Worm (Caenorhabditis elegans) whole organism, late embryonic: ENCODE results near the gene R02F11.1.

Experiments used
- K02D7.2 ChIP-seq: sonication (generic microtip); optimal IDR thresholded peaks from 2 replicates; lab custom pipeline; 2017; ENCODE audit warnings: mild to moderate bottlenecking, missing genetic modification characterization, missing compliant biosample characterization
- ahr-1 ChIP-seq: sonication (generic microtip); optimal IDR thresholded peaks from 2 replicates; lab custom pipeline; 2016; ENCODE audit warnings: missing genetic modification characterization, missing compliant biosample characterization
- ceh-18 ChIP-seq: sonication (generic microtip); optimal IDR thresholded peaks from 2 replicates; lab custom pipeline; 2016; ENCODE audit warnings: missing genetic modification characterization, missing compliant biosample characterization
- ceh-22 ChIP-seq: sonication (generic microtip); optimal IDR thresholded peaks from 2 replicates; lab custom pipeline; 2017; ENCODE audit warnings: missing biosample characterization, missing genetic modification characterization
- ceh-30 ChIP-seq: fragments of 150-350 bp; optimal IDR thresholded peaks from 2 replicates; lab custom pipeline; 2014; ENCODE audit warnings: missing biosample characterization, missing genetic modification characterization
- ceh-34 ChIP-seq: sonication (generic microtip); optimal IDR thresholded peaks from 2 replicates; lab custom pipeline; 2016; ENCODE audit warnings: mild to moderate bottlenecking, missing genetic modification characterization, missing compliant biosample characterization
- ceh-45 ChIP-seq: fragments of 200-800 bp; sonication (Bioruptor generic); IDR thresholded peaks from 2 replicates; pipeline ENCODE4 v1.3.6; 2022; ENCODE audit warnings: missing genetic modification reagents, missing genetic modification characterization, missing compliant biosample characterization
- che-1 ChIP-seq: sonication (generic microtip); optimal IDR thresholded peaks from 2 replicates; lab custom pipeline; 2016; ENCODE audit warnings: mild to moderate bottlenecking, missing genetic modification characterization, missing compliant biosample characterization
- dve-1 ChIP-seq: sonication (generic microtip); optimal IDR thresholded peaks from 2 replicates; lab custom pipeline; 2017; ENCODE audit warnings: antibody characterized with exemption, mild to moderate bottlenecking, missing genetic modification characterization, missing compliant biosample characterization
- eyg-1 ChIP-seq: sonication (generic microtip); optimal IDR thresholded peaks from 2 replicates; lab custom pipeline; 2016; ENCODE audit warnings: missing genotype, missing genetic modification characterization, missing compliant biosample characterization
- fax-1 ChIP-seq: sonication (generic microtip); optimal IDR thresholded peaks from 2 replicates; lab custom pipeline; 2016; ENCODE audit warnings: missing genotype, missing genetic modification characterization, missing compliant biosample characterization
- fkh-10 ChIP-seq: fragments of 150-350 bp; optimal IDR thresholded peaks from 2 replicates; lab custom pipeline; 2014; ENCODE audit warnings: missing biosample characterization, missing genetic modification reagents, missing genetic modification characterization
- gmeb-2 ChIP-seq: sonication (generic microtip); optimal IDR thresholded peaks from 2 replicates; lab custom pipeline; 2016; ENCODE audit warnings: missing genetic modification characterization, inconsistent platforms, missing compliant biosample characterization
- hlh-13 ChIP-seq: fragments of 200-800 bp; sonication (Bioruptor generic); optimal IDR thresholded peaks from 2 replicates; lab custom pipeline; 2018; ENCODE audit warnings: mild to moderate bottlenecking, missing genetic modification characterization, missing compliant biosample characterization
- hlh-30 ChIP-seq: sonication (generic microtip); optimal IDR thresholded peaks from 2 replicates; lab custom pipeline; 2017; ENCODE audit warnings: antibody characterized with exemption, missing genetic modification characterization, missing compliant biosample characterization; ENCODE audit not compliant: insufficient read depth
- hlh-6 ChIP-seq: sonication (generic microtip); optimal IDR thresholded peaks from 2 replicates; lab custom pipeline; 2016; ENCODE audit warnings: missing genotype, missing genetic modification characterization, missing compliant biosample characterization
- npax-4 ChIP-seq: sonication (generic microtip); optimal IDR thresholded peaks from 2 replicates; lab custom pipeline; 2016; ENCODE audit warnings: missing genetic modification characterization, missing compliant biosample characterization
- odd-2 ChIP-seq: sonication (generic microtip); optimal IDR thresholded peaks from 2 replicates; lab custom pipeline; 2017; ENCODE audit warnings: antibody characterized with exemption, mild to moderate bottlenecking, missing genetic modification characterization, missing compliant biosample characterization
- pag-3 ChIP-seq: sonication (generic microtip); optimal IDR thresholded peaks from 2 replicates; lab custom pipeline; 2016; ENCODE audit warnings: missing compliant biosample characterization, missing genetic modification characterization, borderline replicate concordance
- pat-9 ChIP-seq: fragments of 200-800 bp; sonication (Bioruptor generic); optimal IDR thresholded peaks from 2 replicates; lab custom pipeline; 2018; ENCODE audit warnings: mild to moderate bottlenecking, missing genetic modification characterization, moderate library complexity, missing compliant biosample characterization
- pha-4 ChIP-seq: fragments of 150-350 bp; optimal IDR thresholded peaks from 2 replicates; lab custom pipeline; 2018; ENCODE audit warnings: missing biosample characterization, missing genetic modification reagents, missing genetic modification characterization
- pros-1 ChIP-seq: fragments of 150-350 bp; optimal IDR thresholded peaks from 2 replicates; lab custom pipeline; 2014; ENCODE audit warnings: missing biosample characterization, missing genetic modification reagents, missing genetic modification characterization
- sox-2 ChIP-seq: fragments of 200-800 bp; sonication (Bioruptor generic); IDR thresholded peaks from 2 replicates; pipeline ENCODE4 v1.3.6; 2022; ENCODE audit warnings: missing genetic modification reagents, missing genetic modification characterization, missing compliant biosample characterization
- syd-9 ChIP-seq: sonication (generic microtip); optimal IDR thresholded peaks from 2 replicates; lab custom pipeline; 2016; ENCODE audit warnings: mild to moderate bottlenecking, missing genetic modification characterization, moderate library complexity, missing compliant biosample characterization
- tbx-7 ChIP-seq: sonication (generic microtip); optimal IDR thresholded peaks from 2 replicates; lab custom pipeline; 2016; ENCODE audit warnings: missing genotype, missing genetic modification characterization, missing compliant biosample characterization
- unc-3 ChIP-seq, 2 experiments: fragments of 200-800 bp in 1 of 2; sonication (Bioruptor generic) in 1 of 2; sonication (generic microtip) in 1 of 2; conservative IDR thresholded peaks in 1 of 2; optimal IDR thresholded peaks in 1 of 2; 2 replicates each; pipeline versions ENCODE4 v1.3.6 to Lab custom; 2016 to 2022; ENCODE audit warnings: missing compliant biosample characterization in 2 of 2, missing genetic modification characterization in 2 of 2, missing genetic modification reagents in 1 of 2

The R02F11.1 gene

DNA sequence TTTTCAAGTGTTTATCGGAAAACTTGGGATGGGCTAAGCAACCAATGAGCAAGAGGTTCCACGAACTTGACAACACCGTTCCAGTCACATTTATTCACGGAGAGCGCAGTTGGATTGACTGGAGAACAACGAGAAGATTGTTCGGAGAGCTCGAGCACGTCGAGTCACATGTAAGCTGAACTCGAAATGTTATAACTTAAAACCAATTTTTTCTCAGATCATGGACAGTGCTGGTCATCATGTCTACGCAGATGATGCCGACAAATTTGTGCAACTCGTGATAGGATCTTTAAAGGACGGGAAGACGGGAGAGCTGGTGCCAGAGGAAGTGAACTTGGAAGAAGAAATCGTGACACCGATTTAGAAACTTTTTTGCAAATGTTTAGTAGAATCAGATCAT lies 45.6 kb downstream of the R02F11.1 start:
- TF ChIP-seq sox-2 (GFP tag; lab: Robert Waterston, UW) = no peak
- no peak for TF ChIP-seq odd-2 (tag; lab: Kevin White, UChicago)
- no peak for TF ChIP-seq pros-1 (tag; lab: Kevin White, UChicago)
- no peak for TF ChIP-seq pat-9 (tag; lab: Kevin White, UChicago)
- no peak for TF ChIP-seq pag-3 (tag; lab: Kevin White, UChicago)
- TF ChIP-seq hlh-13 (GFP tag; lab: Kevin White, UChicago) = no peak
- TF ChIP-seq ceh-34 (tag; lab: Kevin White, UChicago) = no peak
- TF ChIP-seq ceh-45 (GFP tag; lab: Robert Waterston, UW) = no peak
- TF ChIP-seq che-1 (tag; lab: Kevin White, UChicago) = no peak

DNA sequence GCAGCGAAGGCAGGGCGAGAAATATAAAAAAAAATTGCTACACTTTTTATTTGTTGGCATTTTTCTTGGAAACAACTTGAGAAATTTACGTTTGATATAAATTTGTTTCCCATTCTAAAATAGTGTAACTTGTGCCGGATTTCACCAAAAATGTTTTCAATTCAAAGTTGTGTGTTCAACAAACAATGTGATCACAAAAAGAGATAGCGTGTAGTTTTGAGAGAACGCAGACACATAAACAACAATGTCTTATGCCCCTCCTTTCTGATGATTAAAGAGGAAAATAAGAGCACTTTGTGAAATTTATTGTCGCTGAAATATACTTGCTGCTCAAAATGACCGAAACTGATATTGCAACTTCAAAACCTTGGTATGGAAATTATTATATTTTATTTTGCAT lies 46.5 kb downstream of the R02F11.1 start, which contains the start of gene abhd-5.1:
TSS of gene abhd-5.1 (plus strand) at position 230 of the 400 bp plus-strand sequence.
- no peak for TF ChIP-seq npax-4

DNA sequence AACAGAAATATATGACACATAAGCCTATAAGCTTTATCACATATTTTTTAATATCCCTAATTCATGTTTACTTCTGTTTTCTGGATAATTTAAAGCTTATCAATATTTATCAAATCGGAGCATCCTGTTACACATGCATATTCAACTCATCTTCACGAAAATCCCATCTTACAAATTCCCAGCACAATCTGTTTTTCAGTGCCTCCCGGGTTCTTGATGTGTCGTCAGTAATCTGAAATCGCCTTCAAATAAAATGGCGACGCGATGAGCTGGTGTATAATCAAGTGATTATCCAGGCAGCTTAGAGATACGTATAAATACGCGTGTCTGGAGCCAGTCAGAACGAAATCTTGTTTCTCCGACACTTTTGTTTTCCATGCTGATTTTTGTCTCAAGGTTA lies 49.6 kb downstream of the R02F11.1 start:
- TF ChIP-seq pha-4 (tag; lab: Kevin White, UChicago) (no peak), unc-3 (GFP tag; conservative IDR thresholded peaks at IDR 0.05; lab: Robert Waterston, UW) (no peak), unc-3 (tag; optimal IDR thresholded peaks at IDR 0.05; lab: Kevin White, UChicago) (no peak)

DNA sequence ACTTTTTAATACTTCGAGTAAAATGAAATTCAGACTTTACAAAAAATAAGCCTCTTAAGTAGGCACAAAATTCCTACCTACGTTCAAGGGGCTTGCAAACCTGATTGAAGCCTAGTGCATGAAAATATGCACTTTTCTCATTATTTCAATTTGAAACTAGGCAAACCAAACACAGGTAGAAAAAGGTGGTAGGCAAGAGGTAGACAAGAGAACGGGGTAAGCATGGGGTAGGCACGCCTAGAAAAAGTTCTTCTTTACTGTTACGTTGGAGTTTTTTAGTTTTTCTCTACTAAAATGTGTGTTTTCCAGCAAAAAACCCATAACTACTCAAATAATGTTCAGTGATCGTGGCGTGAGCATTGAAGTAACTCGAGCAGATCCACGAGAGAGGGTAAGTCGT lies 50.2 kb downstream of the R02F11.1 start, which contains the start of gene nex-4:
TSS of gene nex-4 (plus strand) at position 301 of the 400 bp plus-strand sequence.
- no peak for TF ChIP-seq sox-2 (GFP tag; lab: Robert Waterston, UW)
- no peak for TF ChIP-seq ceh-22 (tag; lab: Kevin White, UChicago)
- TF ChIP-seq ceh-18 (tag; lab: Kevin White, UChicago) = no peak
- no peak for TF ChIP-seq hlh-6 (tag; lab: Kevin White, UChicago)
- no peak for TF ChIP-seq fkh-10
- TF ChIP-seq syd-9 (tag; lab: Kevin White, UChicago) = no peak
- TF ChIP-seq ceh-34 (tag; lab: Kevin White, UChicago) = no peak
- no peak for TF ChIP-seq tbx-7 (tag; lab: Kevin White, UChicago)
- TF ChIP-seq fax-1 (tag; lab: Kevin White, UChicago) = no peak
- TF ChIP-seq pat-9 (tag; lab: Kevin White, UChicago) = no peak
- no peak for TF ChIP-seq ahr-1 (tag; lab: Kevin White, UChicago)

DNA sequence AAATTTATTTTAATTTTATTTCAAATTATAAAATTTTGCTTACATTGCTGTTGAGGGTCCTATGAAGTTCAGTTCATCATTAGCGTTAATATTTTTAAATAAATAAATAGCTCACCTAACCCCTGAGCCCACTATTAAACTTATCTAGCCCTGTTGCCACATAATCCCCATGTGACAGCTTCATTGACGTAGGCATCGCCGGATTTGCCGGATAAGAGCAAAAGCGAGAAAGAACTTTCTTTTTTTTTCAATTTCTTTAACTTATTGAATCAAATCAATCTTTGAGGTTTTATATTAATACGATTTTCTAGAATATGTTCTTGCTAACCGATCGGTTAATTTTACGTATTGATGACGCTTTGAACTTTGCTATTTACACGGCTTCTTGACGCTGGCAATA lies 51.1 kb downstream of the R02F11.1 start:
- no peak for TF ChIP-seq dve-1
- TF ChIP-seq gmeb-2 (tag; lab: Kevin White, UChicago) = no peak
- no peak for TF ChIP-seq pha-4 (tag; lab: Kevin White, UChicago)
- no peak for TF ChIP-seq K02D7.2
- TF ChIP-seq eyg-1 (tag; lab: Kevin White, UChicago) = no peak
- no peak for TF ChIP-seq ceh-30 (tag; lab: Kevin White, UChicago)
- no peak for TF ChIP-seq hlh-30 (tag; lab: Kevin White, UChicago)
